Worm (Caenorhabditis elegans) whole organism, L1 larva: ENCODE data around the gene H04D03.7.

Experiments
- C04F5.9 ChIP-seq: sonication (generic microtip); optimal IDR thresholded peaks from 2 replicates; lab custom pipeline; 2016; ENCODE audit warnings: missing genetic modification characterization, missing compliant biosample characterization
- F16B12.6 ChIP-seq: fragments of 150-350 bp; optimal IDR thresholded peaks from 2 replicates; lab custom pipeline; 2014; ENCODE audit warnings: missing biosample characterization, missing genetic modification characterization
- Y116A8C.19 ChIP-seq: sonication (generic microtip); optimal IDR thresholded peaks from 2 replicates; lab custom pipeline; 2016; ENCODE audit warnings: missing compliant biosample characterization, missing genetic modification characterization, borderline replicate concordance
- ama-1 ChIP-seq: fragments of 150-350 bp; optimal IDR thresholded peaks from 2 replicates; lab custom pipeline; 2014
- ceh-82 ChIP-seq, 3 experiments: fragments of 150-350 bp in 1 of 3; sonication (generic microtip) in 2 of 3; optimal IDR thresholded peaks; 2 replicates each; lab custom pipeline; 2014 to 2017; ENCODE audit warnings: missing biosample characterization in 3 of 3, missing genetic modification characterization in 3 of 3
- dpl-1 ChIP-seq, 3 experiments: fragments of 150-350 bp in 2 of 3; sonication (generic microtip) in 1 of 3; optimal IDR thresholded peaks; 2 replicates each; lab custom pipeline; 2014 to 2017; ENCODE audit warnings: missing biosample characterization in 3 of 3, missing genetic modification characterization in 3 of 3, missing genetic modification reagents in 3 of 3
- dsc-1 ChIP-seq: sonication (generic microtip); optimal IDR thresholded peaks from 2 replicates; lab custom pipeline; 2016; ENCODE audit warnings: mild to moderate bottlenecking, missing genetic modification characterization, missing compliant biosample characterization
- efl-1 ChIP-seq, 4 experiments: fragments of 150-350 bp; optimal IDR thresholded peaks in 3 of 4; peaks in 1 of 4; 1 replicate in 1 of 4; 2 replicates in 3 of 4; lab custom pipeline; 2014; ENCODE audit warnings: missing biosample characterization in 2 of 4, missing genetic modification characterization in 2 of 4, missing genetic modification reagents in 2 of 4
- efl-3 ChIP-seq: fragments of 200-800 bp; sonication (Bioruptor generic); optimal IDR thresholded peaks from 2 replicates; lab custom pipeline; 2018; ENCODE audit warnings: mild to moderate bottlenecking, missing genetic modification characterization, missing compliant biosample characterization
- elt-3 ChIP-seq, 6 experiments: fragments of 150-350 bp in 1 of 6; sonication (generic microtip); optimal IDR thresholded peaks; 2 replicates each; lab custom pipeline; 2017 to 2018; ENCODE audit warnings: missing biosample characterization in 6 of 6, missing genetic modification characterization in 6 of 6, inconsistent platforms in 1 of 6
- ets-5 ChIP-seq: fragments of 200-800 bp; sonication (Bioruptor generic); IDR thresholded peaks from 2 replicates; pipeline ENCODE4 v1.3.6; 2022; ENCODE audit warnings: missing genetic modification characterization, missing compliant biosample characterization
- fkh-4 ChIP-seq: sonication (generic microtip); optimal IDR thresholded peaks from 2 replicates; lab custom pipeline; 2016; ENCODE audit warnings: missing compliant biosample characterization, missing genetic modification characterization, borderline replicate concordance
- fkh-8 ChIP-seq: sonication (generic microtip); optimal IDR thresholded peaks from 2 replicates; lab custom pipeline; 2016; ENCODE audit warnings: mild to moderate bottlenecking, missing genetic modification characterization, missing compliant biosample characterization
- fos-1 ChIP-seq: fragments of 150-350 bp; optimal IDR thresholded peaks from 2 replicates; lab custom pipeline; 2014; ENCODE audit warnings: missing biosample characterization, missing genetic modification characterization
- irx-1 ChIP-seq: sonication (generic microtip); optimal IDR thresholded peaks from 2 replicates; lab custom pipeline; 2016; ENCODE audit warnings: missing genetic modification characterization, missing compliant biosample characterization
- isw-1 ChIP-seq: fragments of 200-800 bp; sonication (Bioruptor generic); IDR thresholded peaks from 2 replicates; pipeline ENCODE4 v1.3.6; 2022; ENCODE audit warnings: missing genetic modification characterization, missing compliant biosample characterization
- jun-1 ChIP-seq: fragments of 150-350 bp; optimal IDR thresholded peaks from 2 replicates; lab custom pipeline; 2014; ENCODE audit warnings: missing biosample characterization, missing genetic modification reagents, missing genetic modification characterization
- lin-13 ChIP-seq: fragments of 150-350 bp; optimal IDR thresholded peaks from 2 replicates; lab custom pipeline; 2014; ENCODE audit warnings: missing biosample characterization, missing genetic modification reagents, missing genetic modification characterization
- lin-15B ChIP-seq: fragments of 150-350 bp; sonication (generic microtip); optimal IDR thresholded peaks from 3 replicates; lab custom pipeline; 2014; ENCODE audit warnings: missing biosample characterization, missing genetic modification characterization
- lin-35 ChIP-seq, 2 experiments: fragments of 150-350 bp; optimal IDR thresholded peaks; 2 replicates each; lab custom pipeline; 2014; ENCODE audit warnings: missing biosample characterization in 2 of 2, missing genetic modification characterization in 2 of 2, missing genetic modification reagents in 2 of 2
- lin-39 ChIP-seq: fragments of 150-350 bp; optimal IDR thresholded peaks from 2 replicates; lab custom pipeline; 2014; ENCODE audit warnings: missing biosample characterization, missing genetic modification reagents, missing genetic modification characterization
- lir-3 ChIP-seq: sonication (generic microtip); optimal IDR thresholded peaks from 2 replicates; lab custom pipeline; 2016; ENCODE audit warnings: mild to moderate bottlenecking, missing genetic modification characterization, moderate library complexity, missing compliant biosample characterization; ENCODE audit not compliant: poor library complexity
- lsy-2 ChIP-seq, 2 experiments: fragments of 150-350 bp; optimal IDR thresholded peaks; 2 replicates each; lab custom pipeline; 2014; ENCODE audit warnings: missing biosample characterization in 2 of 2, missing genetic modification characterization in 2 of 2
- mdl-1 ChIP-seq, 2 experiments: fragments of 150-350 bp; optimal IDR thresholded peaks; 2 replicates each; lab custom pipeline; 2014 to 2017; ENCODE audit warnings: missing biosample characterization in 2 of 2, missing genetic modification characterization in 2 of 2, inconsistent platforms in 1 of 2
- nhr-11 ChIP-seq: fragments of 150-350 bp; optimal IDR thresholded peaks from 2 replicates; lab custom pipeline; 2014; ENCODE audit warnings: missing biosample characterization, missing genetic modification characterization
- nhr-12 ChIP-seq: sonication (generic microtip); optimal IDR thresholded peaks from 2 replicates; lab custom pipeline; 2017; ENCODE audit warnings: missing biosample characterization, missing genetic modification characterization
- nhr-19 ChIP-seq: fragments of 200-800 bp; sonication (Bioruptor generic); conservative IDR thresholded peaks from 2 replicates; pipeline ENCODE4 v1.3.6; 2022; ENCODE audit warnings: missing genetic modification characterization, missing compliant biosample characterization
- nhr-20 ChIP-seq: sonication (generic microtip); optimal IDR thresholded peaks from 2 replicates; lab custom pipeline; 2016; ENCODE audit warnings: mild to moderate bottlenecking, missing genetic modification characterization, missing compliant biosample characterization
- nhr-28 ChIP-seq: fragments of 150-350 bp; optimal IDR thresholded peaks from 2 replicates; lab custom pipeline; 2014; ENCODE audit warnings: missing biosample characterization, missing genetic modification characterization
- nhr-47 ChIP-seq: sonication (generic microtip); optimal IDR thresholded peaks from 2 replicates; lab custom pipeline; 2016; ENCODE audit warnings: mild to moderate bottlenecking, missing genetic modification characterization, moderate library complexity, missing compliant biosample characterization
- nhr-71 ChIP-seq: sonication (generic microtip); optimal IDR thresholded peaks from 2 replicates; lab custom pipeline; 2016; ENCODE audit warnings: mild to moderate bottlenecking, missing genetic modification characterization, moderate library complexity, missing compliant biosample characterization
- nhr-77 ChIP-seq: fragments of 150-350 bp; optimal IDR thresholded peaks from 2 replicates; lab custom pipeline; 2014; ENCODE audit warnings: missing biosample characterization, missing genetic modification characterization
- nhr-84 ChIP-seq: sonication (generic microtip); optimal IDR thresholded peaks from 2 replicates; lab custom pipeline; 2017; ENCODE audit warnings: missing biosample characterization, missing genetic modification characterization
- nhr-85 ChIP-seq: sonication (generic microtip); peaks from one replicate; lab custom pipeline; 2016; ENCODE audit warnings: missing genetic modification characterization, inconsistent platforms, missing compliant biosample characterization
- pax-3 ChIP-seq: fragments of 200-800 bp; sonication (Bioruptor generic); optimal IDR thresholded peaks from 2 replicates; lab custom pipeline; 2018; ENCODE audit warnings: mild to moderate bottlenecking, missing genetic modification characterization, moderate library complexity, missing compliant biosample characterization
- rnt-1 ChIP-seq: sonication (generic microtip); optimal IDR thresholded peaks from 2 replicates; lab custom pipeline; 2016; ENCODE audit warnings: mild to moderate bottlenecking, missing genetic modification characterization, moderate library complexity, missing compliant biosample characterization
- snpc-4 ChIP-seq: fragments of 150-350 bp; optimal IDR thresholded peaks from 2 replicates; lab custom pipeline; 2014; ENCODE audit warnings: missing biosample characterization, missing genetic modification characterization
- snu-23 ChIP-seq: sonication (generic microtip); optimal IDR thresholded peaks from 2 replicates; lab custom pipeline; 2016; ENCODE audit warnings: missing genetic modification characterization, missing compliant biosample characterization
- sox-4 ChIP-seq: sonication (generic microtip); optimal IDR thresholded peaks from 2 replicates; lab custom pipeline; 2016; ENCODE audit warnings: missing genetic modification characterization, missing compliant biosample characterization
- sptf-1 ChIP-seq: fragments of 150-350 bp; optimal IDR thresholded peaks from 2 replicates; lab custom pipeline; 2014; ENCODE audit warnings: missing biosample characterization, missing genetic modification characterization
- swsn-7 ChIP-seq: sonication (generic microtip); optimal IDR thresholded peaks from 2 replicates; lab custom pipeline; 2016; ENCODE audit warnings: missing genetic modification characterization, missing compliant biosample characterization
- tbx-2 ChIP-seq: sonication (generic microtip); optimal IDR thresholded peaks from 2 replicates; lab custom pipeline; 2016; ENCODE audit warnings: missing genetic modification characterization, missing compliant biosample characterization
- unc-62 ChIP-seq: fragments of 150-350 bp; optimal IDR thresholded peaks from 2 replicates; lab custom pipeline; 2014; ENCODE audit warnings: missing biosample characterization, missing genetic modification reagents, missing genetic modification characterization
- zag-1 ChIP-seq: fragments of 150-350 bp; optimal IDR thresholded peaks from 2 replicates; lab custom pipeline; 2014; ENCODE audit warnings: missing biosample characterization, missing genetic modification characterization

Gene H04D03.7

DNA sequence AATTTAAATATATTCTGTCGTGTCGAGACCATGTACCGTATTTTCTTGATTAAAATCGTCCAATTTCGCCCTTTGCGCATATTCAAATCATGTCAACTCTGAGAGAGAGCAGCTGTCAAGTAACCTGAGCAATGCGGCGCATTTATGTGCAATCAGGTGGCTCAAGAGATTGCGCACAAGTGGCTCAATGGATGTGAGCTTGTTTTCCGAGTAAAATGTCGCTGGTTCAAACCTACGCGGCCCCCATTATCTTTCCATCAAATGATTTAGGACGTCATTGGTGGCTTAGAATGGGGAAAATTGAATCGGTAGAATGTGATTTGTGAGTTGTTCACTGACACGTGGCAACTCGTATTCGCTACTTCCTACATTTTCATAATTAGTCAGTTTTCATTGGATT is 14.5 kb downstream of the H04D03.7 start:
- TF ChIP-seq lsy-2 (tag; optimal IDR thresholded peaks at IDR 0.05; lab: Kevin White, UChicago) (peak; percentile 7 to 55), nhr-12 (tag; lab: Kevin White, UChicago) (no peak), Y116A8C.19 (tag; lab: Kevin White, UChicago) (no peak), zag-1 (tag; lab: Kevin White, UChicago) (no peak), nhr-20 (peak; percentile 22), swsn-7 (peak; percentile 55), lin-35 (GFP tag; optimal IDR thresholded peaks at IDR 0.05; lab: Kevin White, UChicago) (peak in 1 of 2 experiments; percentile 2), nhr-47 (tag; lab: Kevin White, UChicago) (peak; percentile 70), dsc-1 (tag; lab: Kevin White, UChicago) (peak; percentile 45), dpl-1 (GFP tag; optimal IDR thresholded peaks at IDR 0.05; lab: Kevin White, UChicago) (peak in 1 of 3 experiments; percentile 19), elt-3 (tag; optimal IDR thresholded peaks at IDR 0.05; lab: Kevin White, UChicago) (no peak), rnt-1 (tag; lab: Kevin White, UChicago) (peak; percentile 78), mdl-1 (tag; optimal IDR thresholded peaks at IDR 0.05; lab: Kevin White, UChicago) (peak in 1 of 2 experiments; percentile 21), nhr-85 (tag; lab: Kevin White, UChicago) (no peak), tbx-2 (tag; lab: Kevin White, UChicago) (peak; percentile 3), irx-1 (peak; percentile 15), F16B12.6 (tag; lab: Kevin White, UChicago) (peak; percentile 17), ceh-82 (tag; optimal IDR thresholded peaks at IDR 0.05; lab: Kevin White, UChicago) (peak in 2 of 3 experiments; percentile 13 to 22), fkh-8 (tag; lab: Kevin White, UChicago) (peak; percentile 83), unc-62 (GFP tag; lab: Kevin White, UChicago) (no peak), lir-3 (tag; lab: Kevin White, UChicago) (no peak), nhr-71 (peak; percentile 64), isw-1 (GFP tag; lab: Robert Waterston, UW) (peak; percentile 8; the same call in 1 of the 2 replicates), C04F5.9 (tag; lab: Kevin White, UChicago) (no peak), nhr-19 (GFP tag; lab: Robert Waterston, UW) (peak; percentile 44), sox-4 (peak; percentile 11), efl-1 (optimal IDR thresholded peaks at IDR 0.05; lab: Kevin White, UChicago) (peak; percentile 6 to 36), efl-1 (GFP tag; optimal IDR thresholded peaks at IDR 0.05 in 1 of 2; lab: Kevin White, UChicago) (peak; percentile 26 to 93), snu-23 (GFP tag; lab: Kevin White, UChicago) (peak; percentile 34), lin-13 (GFP tag; lab: Kevin White, UChicago) (peak; percentile 2), pax-3 (peak; percentile 39)

DNA sequence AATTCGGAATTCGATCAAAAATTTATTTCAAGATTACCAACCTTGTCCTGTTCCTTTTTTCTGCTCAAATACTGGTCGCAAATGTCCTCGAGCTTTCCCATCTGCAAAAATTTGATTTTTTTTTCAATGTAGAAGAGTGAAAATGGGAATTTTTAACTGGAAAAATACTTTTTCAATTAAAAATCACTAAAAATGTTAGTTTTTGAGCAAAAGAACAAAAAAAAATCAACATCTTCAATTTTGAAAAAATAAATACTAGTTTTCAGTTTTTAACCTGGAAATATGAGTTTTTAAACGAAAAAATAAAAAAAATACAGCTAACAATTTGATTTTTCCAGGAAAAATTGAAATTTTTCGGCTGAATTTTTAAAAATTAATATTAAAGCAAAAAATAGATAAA is 18.7 kb downstream of the H04D03.7 start, which contains the start of gene prp-3:
prp-3 (minus strand) TSS at position 101 of the 400 bp plus-strand sequence.
- TF ChIP-seq fos-1 (no peak), ama-1 (no peak), efl-3 (GFP tag; lab: Kevin White, UChicago) (no peak), isw-1 (GFP tag; lab: Robert Waterston, UW) (no peak), snpc-4 (tag; lab: Kevin White, UChicago) (no peak), lin-15B (tag; lab: Kevin White, UChicago) (no peak), lin-39 (tag; lab: Kevin White, UChicago) (no peak), nhr-84 (no peak), nhr-28 (tag; lab: Kevin White, UChicago) (no peak), fkh-8 (tag; lab: Kevin White, UChicago) (no peak), ets-5 (GFP tag; lab: Robert Waterston, UW) (no peak), nhr-11 (tag; lab: Kevin White, UChicago) (no peak), fkh-4 (tag; lab: Kevin White, UChicago) (no peak), Y116A8C.19 (tag; lab: Kevin White, UChicago) (no peak), efl-1 (optimal IDR thresholded peaks at IDR 0.05; lab: Kevin White, UChicago) (no peak), efl-1 (GFP tag; optimal IDR thresholded peaks at IDR 0.05 in 1 of 2; lab: Kevin White, UChicago) (no peak), sptf-1 (tag; lab: Kevin White, UChicago) (no peak), nhr-77 (tag; lab: Kevin White, UChicago) (no peak), F16B12.6 (tag; lab: Kevin White, UChicago) (no peak), jun-1 (tag; lab: Kevin White, UChicago) (no peak)
